Worm (Caenorhabditis elegans) whole organism, dauer: Measurements from ENCODE around the gene Y14H12B.2.

Experiments used
- unc-62 ChIP-seq: sonication (generic microtip); optimal IDR thresholded peaks from 2 replicates; lab custom pipeline; 2017; ENCODE audit warnings: missing biosample characterization, missing genetic modification reagents, missing genetic modification characterization

Gene Y14H12B.2

DNA sequence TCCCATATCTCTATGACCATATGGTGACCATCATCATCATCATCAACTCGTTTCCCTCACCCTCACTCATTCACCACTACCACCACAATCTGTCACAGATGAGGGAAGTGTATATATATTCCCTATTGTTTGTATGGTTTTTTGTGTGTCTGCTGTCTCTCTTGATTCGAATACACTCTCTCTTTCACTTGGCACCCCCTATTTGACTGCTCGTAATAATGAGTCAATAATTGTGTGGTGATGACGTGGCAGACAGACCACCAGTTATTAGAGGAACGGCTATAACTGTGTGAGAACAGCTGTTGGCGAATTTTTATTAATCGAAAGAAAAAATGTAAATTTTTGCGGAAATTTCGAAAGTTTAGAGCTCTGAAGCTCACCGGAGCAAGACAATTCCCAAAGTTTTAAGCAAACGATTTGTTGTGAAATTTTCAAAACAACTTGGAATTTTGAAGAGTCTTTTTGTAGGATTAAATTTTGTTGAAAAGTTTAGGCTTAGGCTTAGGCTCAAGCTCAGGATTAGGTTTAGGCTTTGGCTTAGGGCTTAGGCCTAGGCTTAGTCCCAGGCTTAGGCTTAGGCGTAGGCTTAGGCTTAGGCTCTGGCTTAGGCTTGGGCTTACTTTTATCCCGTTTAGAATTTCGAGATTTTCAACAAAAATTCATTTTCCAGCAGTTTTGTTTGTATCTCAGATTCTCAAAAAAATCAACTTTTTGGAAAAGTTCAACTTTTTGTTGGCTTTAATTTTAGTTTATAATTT, 24.1 kb upstream of the Y14H12B.2 start:
- TF ChIP-seq unc-62 (GFP tag; lab: Kevin White, UChicago), result no peak

DNA sequence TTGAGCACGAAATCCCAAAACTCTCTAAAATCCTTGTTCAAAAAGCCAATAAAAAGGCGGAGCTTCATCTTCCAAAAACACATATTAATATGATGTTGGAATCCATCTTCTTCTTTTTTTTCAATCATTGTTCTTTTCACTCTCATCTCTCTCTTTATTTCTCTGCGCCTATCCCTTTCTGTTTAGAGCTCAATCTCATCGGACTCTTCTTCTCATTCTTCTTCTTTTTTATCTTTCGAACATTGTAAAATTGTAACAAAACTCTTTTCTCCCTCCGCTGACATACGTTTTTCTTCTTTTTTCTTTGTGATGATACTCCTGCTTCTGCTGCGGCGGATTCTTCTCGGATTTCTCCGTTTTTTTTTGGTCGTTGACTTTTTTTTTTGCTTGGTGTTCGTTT, 23.2 kb upstream of the Y14H12B.2 start:
- no peak for TF ChIP-seq unc-62 (GFP tag; lab: Kevin White, UChicago)

DNA sequence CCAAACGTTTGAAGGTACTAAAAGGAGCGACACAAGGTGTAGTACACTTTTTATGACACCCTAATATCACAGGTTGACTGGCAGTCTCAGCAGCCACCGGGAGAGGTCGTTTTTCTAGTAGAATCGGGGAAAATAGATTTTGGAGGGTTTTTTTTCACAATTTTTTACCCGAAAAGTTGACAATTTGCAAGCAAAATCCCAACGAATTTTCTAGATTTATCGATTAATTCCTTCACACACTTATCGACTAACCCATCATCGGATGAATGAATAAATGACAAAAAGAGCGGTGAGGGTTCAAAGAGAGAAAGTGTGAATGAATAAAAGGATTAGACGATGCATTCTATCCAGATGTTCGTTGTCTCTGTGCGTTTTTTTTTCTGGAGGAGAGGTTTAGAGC, 22.4 kb upstream of the Y14H12B.2 start:
- TF ChIP-seq unc-62 (GFP tag; lab: Kevin White, UChicago), result no peak

DNA sequence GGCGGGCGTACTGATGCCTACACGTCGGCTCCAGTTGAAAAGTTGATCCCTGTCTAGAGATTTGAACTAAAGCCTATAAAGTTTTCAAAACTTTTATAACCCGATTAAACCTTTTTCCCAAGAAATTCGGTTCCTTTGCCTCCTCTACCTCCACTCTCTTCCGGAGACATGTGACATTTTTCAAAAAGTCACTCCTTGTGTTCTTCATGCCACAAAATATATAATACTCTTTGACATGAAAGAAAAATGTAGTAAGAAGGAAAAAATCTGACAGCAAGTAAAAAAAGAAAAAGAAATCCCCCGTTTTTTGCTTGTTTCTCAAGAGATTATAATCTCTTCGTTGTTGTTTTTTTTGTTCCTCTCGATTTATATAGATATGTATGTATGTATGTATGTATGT, 21.3 kb upstream of the Y14H12B.2 start:
- no peak for TF ChIP-seq unc-62 (GFP tag; lab: Kevin White, UChicago)

DNA sequence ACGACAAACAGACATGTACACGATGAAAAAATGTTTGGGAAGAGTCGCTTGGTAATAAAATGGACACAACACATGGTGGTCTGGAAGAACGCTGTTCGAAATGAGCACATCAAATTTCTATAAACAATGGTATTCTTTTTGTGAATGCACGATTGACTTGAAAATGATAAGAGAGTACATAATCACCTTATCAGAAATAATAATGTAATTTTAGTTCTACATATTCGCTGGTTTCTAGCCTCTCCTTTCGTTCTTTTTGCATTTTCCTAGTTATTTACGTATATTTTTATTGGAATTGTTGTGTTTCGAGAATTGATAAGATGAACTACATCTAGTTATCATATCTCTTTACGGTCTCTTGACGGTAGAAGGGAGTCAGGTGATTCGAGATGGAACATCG, 20.5 kb upstream of the Y14H12B.2 start:
- TF ChIP-seq unc-62 (GFP tag; lab: Kevin White, UChicago), result no peak

DNA sequence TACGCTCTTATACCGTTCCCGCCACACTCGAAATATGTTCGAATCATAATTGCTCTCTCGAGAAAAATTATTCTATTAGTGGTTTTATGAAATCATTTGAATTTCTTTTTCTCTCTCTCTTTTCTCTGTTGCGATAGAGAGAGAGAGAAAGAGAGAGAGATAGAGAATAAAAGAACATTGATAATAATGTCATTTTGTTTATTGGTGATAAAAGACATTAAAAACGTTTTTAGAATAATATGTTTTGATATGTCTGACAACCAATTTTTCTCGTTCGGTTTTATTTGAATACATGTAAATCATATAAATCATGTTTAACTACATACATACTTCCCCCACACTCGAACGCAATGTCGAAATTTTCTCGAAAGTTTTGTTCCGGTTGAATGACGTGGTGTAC, 19.4 kb upstream of the Y14H12B.2 start:
- TF ChIP-seq unc-62 (GFP tag; lab: Kevin White, UChicago), result no peak

DNA sequence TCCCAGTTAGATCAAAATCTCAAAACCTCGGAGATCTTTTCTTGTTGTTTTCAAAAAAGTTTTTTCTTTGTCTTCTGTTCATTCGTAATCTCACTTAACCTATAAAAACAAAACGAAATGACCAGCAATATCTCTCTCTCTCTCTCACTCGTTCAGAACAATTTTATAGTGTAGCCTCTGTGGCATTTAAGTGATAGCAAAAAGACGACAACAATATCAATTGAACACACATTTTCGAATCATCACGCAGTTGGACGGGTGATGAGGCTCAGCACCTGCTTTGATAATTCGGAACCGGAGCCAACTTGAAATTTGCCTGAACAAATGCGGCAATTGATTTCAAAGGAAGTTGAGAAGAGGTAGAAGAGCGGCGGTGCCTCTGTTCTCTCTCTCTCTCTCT, 18.8 kb upstream of the Y14H12B.2 start:
- no peak for TF ChIP-seq unc-62 (GFP tag; lab: Kevin White, UChicago)

DNA sequence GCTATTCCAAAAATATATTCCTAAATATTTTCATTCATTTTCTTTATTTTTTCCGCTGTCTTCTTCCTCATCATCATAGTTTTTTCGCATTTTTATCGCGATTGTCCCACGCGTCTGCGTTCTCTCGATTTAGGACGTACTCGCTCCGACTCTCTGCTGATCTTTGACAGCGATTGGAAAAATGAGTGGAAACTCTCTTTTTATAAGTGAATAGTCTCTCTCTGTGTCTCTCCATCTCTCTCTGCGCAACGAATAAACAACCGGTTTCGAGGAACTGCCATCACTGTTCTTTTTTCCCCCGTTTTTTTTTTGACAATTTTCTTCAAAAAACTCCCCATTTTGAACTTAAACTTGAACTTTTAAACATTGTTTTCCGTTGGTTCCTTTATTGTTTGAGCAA, 17.8 kb upstream of the Y14H12B.2 start:
- no peak for TF ChIP-seq unc-62 (GFP tag; lab: Kevin White, UChicago)

DNA sequence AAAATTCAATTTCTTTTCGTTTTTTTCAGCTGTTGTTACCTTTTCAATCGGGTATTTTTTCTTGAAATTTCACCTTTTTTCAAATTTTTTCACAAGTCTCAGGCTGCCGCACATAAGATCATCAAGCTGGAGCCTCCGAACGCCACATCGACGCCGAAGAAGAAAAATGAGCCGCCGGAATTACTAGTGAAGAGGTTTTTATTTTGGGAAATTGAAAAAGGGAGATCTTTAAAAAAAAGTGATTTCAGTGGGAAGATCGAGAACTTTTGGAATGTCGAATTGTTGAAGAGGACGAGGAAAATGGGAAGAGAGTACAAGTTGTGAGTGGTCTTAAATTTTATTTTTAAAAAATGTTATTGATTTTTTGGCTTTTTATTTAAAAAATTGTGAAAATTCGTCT, 16.5 kb upstream of the Y14H12B.2 start, which contains the start of gene sea-2:
Gene sea-2, plus strand, starts transcription at position 301 of the 400 bp plus-strand sequence.
- TF ChIP-seq unc-62 (GFP tag; lab: Kevin White, UChicago), result no peak

DNA sequence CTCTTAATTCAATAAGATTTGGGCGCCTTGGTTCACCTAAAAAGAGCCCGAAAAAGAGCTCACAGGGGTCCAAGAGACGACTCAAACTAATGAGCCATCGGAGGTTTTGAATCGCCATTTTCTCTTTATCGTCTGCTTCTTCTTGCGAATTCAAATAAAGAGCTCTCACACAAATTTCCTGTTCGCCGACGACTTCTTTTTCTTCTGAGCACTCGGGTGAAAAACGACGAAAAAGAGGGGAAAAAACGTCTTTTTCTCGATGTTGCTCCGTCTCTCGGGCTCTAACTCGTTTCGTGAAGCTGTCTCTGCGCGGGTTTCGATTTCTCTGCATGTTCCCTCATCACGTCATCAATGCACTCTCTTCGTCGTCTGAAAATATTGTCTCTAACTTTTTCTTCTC, 15.0 kb upstream of the Y14H12B.2 start:
- TF ChIP-seq unc-62 (GFP tag; lab: Kevin White, UChicago), result no peak

DNA sequence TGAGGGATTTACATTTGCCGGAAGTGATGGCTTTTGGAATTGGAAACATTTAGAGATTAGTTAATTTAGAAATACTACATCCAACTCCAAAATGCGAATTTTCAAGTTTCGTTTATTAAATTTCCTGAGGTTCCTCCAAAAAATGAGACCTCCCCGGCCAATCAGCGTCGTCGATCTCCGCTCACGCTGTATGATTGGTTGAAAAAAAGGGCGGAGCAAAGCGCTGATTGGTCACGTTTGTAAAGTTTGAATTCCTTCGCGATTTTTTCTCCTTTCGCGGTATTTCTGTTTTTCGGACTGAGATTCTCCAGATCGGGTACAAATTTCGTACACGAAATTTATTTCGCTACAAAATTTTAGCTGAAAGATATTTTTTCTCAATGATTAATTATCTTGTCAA, 13.9 kb upstream of the Y14H12B.2 start:
- TF ChIP-seq unc-62 (GFP tag; lab: Kevin White, UChicago), result no peak

DNA sequence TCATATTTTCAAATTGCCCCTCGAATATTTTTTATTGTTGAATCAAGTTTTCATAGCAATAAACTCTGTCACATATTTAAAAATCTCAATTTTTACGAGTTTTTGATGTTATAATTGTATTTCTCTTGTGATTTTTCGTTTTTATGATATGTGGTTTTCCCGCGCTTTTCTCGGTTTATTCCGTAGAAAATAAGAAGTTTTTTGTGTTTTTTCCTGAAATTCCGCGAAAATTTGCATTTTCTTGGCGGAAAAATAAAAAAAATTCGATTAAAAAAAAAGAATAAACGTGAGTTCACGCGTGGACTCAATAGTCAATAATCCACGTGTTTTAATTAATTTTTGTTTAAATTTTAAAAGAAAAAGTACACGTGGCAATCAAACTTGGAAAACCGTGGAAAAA, 2.5 kb upstream of the Y14H12B.2 start:
- TF ChIP-seq unc-62 (GFP tag; lab: Kevin White, UChicago), result no peak

DNA sequence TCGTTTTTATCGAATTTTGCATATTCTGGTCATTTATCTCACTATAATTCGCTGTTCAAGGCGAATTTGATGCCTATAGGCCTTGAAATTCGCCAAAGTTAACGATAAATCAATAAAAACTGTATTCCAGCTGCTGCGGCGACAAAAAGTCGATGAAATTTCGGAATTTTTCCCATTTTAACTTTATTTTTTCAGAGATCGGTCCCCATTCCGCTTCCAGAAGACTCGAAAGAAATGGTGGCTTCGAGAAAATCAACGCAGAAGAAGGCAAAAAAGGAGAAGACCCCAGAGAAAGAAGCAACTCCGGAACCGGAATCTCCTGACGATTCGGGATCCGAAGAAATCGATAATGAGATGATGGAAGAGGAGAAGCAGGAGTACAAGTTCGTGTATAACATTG, 1.6 kb upstream of the Y14H12B.2 start:
- TF ChIP-seq unc-62 (GFP tag; lab: Kevin White, UChicago), result no peak

DNA sequence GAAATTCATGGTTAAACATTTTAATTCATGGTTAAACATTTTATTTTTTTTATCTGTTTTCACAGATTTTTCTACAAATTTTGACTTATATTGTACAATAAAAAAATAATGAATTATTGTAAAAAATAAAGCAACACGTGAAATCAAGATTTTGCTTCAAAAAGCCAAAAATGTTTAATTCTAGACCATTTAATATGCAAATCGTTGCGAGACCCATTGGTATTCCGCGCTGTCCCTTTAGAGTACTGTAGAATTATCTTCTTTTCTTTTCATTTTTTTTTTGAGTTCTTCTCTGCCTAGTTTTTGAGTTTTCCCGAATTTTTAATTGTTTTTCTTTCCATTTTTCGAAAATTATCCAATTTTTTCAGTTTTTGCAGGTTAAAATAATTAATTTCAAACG, 545 bp upstream of the Y14H12B.2 start, which contains the start of gene Y14H12B.1:
Gene Y14H12B.1, plus strand, starts transcription at position 363 of the 400 bp plus-strand sequence.
- no peak for TF ChIP-seq unc-62 (GFP tag; lab: Kevin White, UChicago)

DNA sequence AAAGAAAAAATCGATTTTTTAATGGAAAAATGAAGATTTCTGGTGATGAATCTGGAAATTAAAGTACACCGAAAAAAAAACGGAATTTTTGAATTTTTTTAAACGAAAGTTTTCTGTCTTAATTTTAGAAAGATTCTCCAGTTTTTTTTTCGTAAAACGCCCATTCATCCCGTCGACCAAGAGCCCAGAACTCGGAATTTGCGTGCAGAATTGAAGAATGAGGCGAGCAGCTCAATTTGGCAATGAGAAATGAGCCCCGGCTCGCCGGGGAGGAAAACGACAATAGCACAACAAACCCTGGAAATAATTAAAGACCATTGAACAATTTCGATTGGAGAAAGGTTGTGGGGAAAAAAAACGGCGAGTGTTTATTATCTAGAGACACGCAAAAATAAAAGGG, 1.7 kb downstream of the Y14H12B.2 start:
- TF ChIP-seq unc-62 (GFP tag; lab: Kevin White, UChicago), result no peak

DNA sequence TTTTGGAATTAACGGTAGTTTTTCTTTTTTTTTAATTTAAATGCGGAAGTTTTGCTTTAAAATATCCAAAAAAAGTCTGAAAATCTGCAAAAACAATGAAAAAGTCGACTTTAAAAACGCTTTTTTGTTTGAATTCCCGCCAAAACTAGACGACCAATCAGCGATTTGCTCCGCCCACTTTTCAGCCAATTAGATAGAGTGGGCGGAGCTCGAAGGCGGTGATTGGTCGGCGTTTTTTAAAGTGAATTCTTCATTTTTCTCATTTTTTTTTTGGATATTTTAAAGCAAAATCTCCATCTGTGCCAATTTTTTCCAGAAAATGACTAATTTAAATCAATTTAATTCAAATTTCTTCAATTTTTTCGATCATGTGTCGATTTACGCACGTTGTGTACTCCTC, 2.3 kb downstream of the Y14H12B.2 start:
- no peak for TF ChIP-seq unc-62 (GFP tag; lab: Kevin White, UChicago)

DNA sequence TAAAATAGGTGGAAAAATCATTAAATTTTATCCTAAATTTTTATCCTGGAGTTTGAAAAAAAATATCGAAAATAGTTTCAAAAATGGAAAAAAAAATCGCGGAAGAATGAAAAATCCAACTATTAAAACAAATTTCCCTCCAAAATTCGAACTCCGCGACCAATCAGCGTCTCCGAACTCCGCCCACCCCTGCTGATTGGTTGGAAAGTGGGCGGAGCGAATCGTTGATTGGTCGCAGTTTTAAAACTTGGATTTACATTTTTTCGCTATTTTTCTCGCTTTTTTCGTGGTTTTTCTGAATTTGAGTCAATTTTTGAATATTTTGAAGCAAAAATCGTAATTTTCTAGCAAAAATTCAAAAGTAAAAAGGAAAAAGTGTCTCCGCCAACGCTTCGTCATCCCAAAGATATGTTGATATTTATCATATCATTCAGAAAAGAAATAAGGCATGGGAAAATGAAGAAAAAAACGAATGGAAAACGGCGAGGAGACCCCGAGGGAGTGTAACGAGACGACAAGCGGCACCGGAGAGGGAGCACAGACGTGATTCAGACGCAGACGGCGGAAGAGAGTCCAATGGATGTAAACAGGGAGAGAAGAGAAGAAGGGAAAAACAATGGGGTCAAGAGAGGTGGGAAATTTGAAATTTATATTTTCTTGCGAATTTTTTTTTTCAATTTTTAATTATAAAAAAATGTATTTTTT, 2.9 kb downstream of the Y14H12B.2 start:
- no peak for TF ChIP-seq unc-62 (GFP tag; lab: Kevin White, UChicago)
